Worm (Caenorhabditis elegans): ENCODE results near the gene irld-51.

ce11 chrII:2987122-2987556, 34.6 kb upstream of the irld-51 start:
- TF ChIP-seq set-16 (GFP tag; IDR thresholded peaks at IDR 0.05) (peak; percentile 59), unc-62 (GFP tag; optimal IDR thresholded peaks at IDR 0.05 in 1 of 2) (no peak), unc-62 (tag; optimal IDR thresholded peaks at IDR 0.05) (no peak), hlh-11 (tag; optimal IDR thresholded peaks at IDR 0.05) (peak; percentile 38), nhr-28 (tag; optimal IDR thresholded peaks at IDR 0.05) (no peak), pha-4 (GFP tag; IDR thresholded peaks at IDR 0.05) (no peak), pha-4 (tag; optimal IDR thresholded peaks at IDR 0.05) (no peak), R02D3.7 (tag; optimal IDR thresholded peaks at IDR 0.05) (no peak), nhr-76 (tag; optimal IDR thresholded peaks at IDR 0.05) (no peak), nhr-237 (tag; optimal IDR thresholded peaks at IDR 0.05) (no peak), nhr-11 (tag; optimal IDR thresholded peaks at IDR 0.05) (no peak), pqm-1 (tag; optimal IDR thresholded peaks at IDR 0.05) (no peak), ceh-44 (GFP tag; IDR thresholded peaks at IDR 0.05) (no peak), fkh-10 (GFP tag; optimal IDR thresholded peaks at IDR 0.05) (no peak), nhr-102 (tag; optimal IDR thresholded peaks at IDR 0.05) (no peak), nhr-25 (tag; optimal IDR thresholded peaks at IDR 0.05; ENCODE audit: borderline replicate concordance, insufficient read depth) (no peak)
